Fruit fly (Drosophila melanogaster) whole organism: ENCODE results near the gene Ugt303A1.

Source experiments
- CG8478 ChIP-seq: fragments of >200 bp; optimal IDR thresholded peaks from 2 replicates; lab custom pipeline; 2018; ENCODE audit warnings: inconsistent platforms
- Dll ChIP-seq: fragments of >200 bp; optimal IDR thresholded peaks from 2 replicates; lab custom pipeline; 2017
- psq ChIP-seq: fragments of >200 bp; optimal IDR thresholded peaks from 2 replicates; lab custom pipeline; 2017

DNA sequence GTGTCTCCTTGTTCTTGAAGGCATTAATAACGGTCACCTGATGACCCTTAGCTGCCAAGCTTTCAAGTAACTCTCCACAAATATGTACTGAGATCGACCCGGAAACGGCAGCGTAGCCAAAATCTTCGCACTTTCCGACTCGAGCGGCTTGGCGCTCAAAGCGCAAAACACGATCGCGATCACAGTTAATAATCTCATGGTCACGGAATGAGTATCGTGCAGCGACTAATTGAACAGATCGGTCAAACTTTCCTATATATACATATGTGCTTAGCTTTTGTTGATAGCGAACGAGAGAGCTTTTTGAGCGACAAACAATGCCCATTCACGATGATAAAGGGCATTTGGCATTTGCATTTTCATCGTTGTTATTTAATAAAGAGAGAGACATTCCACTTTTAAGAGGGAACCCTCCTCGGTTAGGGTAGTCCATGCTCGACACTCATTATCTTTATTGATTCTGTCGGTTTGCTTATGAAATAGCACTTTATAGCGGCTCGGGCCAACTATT is 47.2 kb upstream of the Ugt303A1 start, which contains the start of gene Ugt35C1:
- no peak for TF ChIP-seq psq (lab: Kevin White, UChicago)
- no peak for TF ChIP-seq Dll (lab: Kevin White, UChicago)
- no peak for TF ChIP-seq CG8478 (lab: Kevin White, UChicago)
